Fruit fly (Drosophila melanogaster): ENCODE results near the gene CG7985.

Gene CG7985

DNA sequence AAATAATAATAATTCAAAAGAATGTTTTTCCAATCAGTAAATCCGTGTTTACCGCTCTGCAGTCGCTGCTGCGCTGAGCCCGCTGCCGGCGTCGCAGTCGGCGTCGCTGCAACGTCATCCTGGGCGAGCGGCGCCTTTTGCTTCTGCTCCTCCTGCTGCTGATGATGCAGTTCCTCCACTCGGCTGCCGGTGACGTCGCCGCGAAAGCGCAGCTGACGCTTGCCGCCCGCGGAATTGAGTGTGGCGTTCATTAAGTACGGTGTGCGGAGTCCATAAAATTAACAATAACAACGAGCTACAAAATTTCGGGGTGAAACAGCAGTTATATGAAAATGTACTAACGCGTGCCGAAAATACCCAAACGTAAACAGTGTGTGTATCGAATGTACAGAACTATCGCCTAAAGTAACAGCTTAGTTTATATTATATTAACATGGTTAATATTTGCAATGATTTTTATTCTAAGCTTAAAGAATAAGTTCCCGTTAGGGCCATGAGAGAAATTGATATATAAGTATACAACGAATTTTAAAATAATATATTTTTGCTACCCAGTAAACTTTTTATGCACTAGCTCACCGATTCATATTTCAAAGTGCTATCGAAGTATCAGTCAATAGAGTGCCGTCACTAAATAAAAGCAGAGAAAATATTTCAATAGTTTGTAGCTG is 35.5 kb upstream of the CG7985 start, which contains the start of the genes CG7218 and Cbp20 (continued):
- TF ChIP-seq fkh (GFP tag; optimal IDR thresholded peaks at IDR 0.05) (peak; percentile 97), CG6808 (GFP tag; optimal IDR thresholded peaks at IDR 0.05) (no peak), Eip78C (GFP tag) (peak; percentile 86), Lpt (GFP tag; optimal IDR thresholded peaks at IDR 0.05) (peak; percentile 51), spab (GFP tag; optimal IDR thresholded peaks at IDR 0.05) (no peak), CG9139 (GFP tag; optimal IDR thresholded peaks at IDR 0.05) (no peak), CG6792 (GFP tag; optimal IDR thresholded peaks at IDR 0.05) (peak; percentile 43), CG15336 (GFP tag; IDR thresholded peaks at IDR 0.05) (no peak; the same call in 1 of the 2 replicates), esn (GFP tag; optimal IDR thresholded peaks at IDR 0.05) (peak; percentile 77), CG6276 (GFP tag; optimal IDR thresholded peaks at IDR 0.05) (no peak), vri (GFP tag; optimal IDR thresholded peaks at IDR 0.05) (peak; percentile 47), Sox15 (GFP tag; optimal IDR thresholded peaks at IDR 0.05) (peak; percentile 50), acj6 (GFP tag; optimal IDR thresholded peaks at IDR 0.05) (peak; percentile 64), Sox102F (GFP tag; optimal IDR thresholded peaks at IDR 0.05) (peak; percentile 66), fd59A (GFP tag; optimal IDR thresholded peaks at IDR 0.05) (no peak), lz (GFP tag; optimal IDR thresholded peaks at IDR 0.05) (peak; percentile 72), CG34406 (GFP tag; optimal IDR thresholded peaks at IDR 0.05) (peak; percentile 13), Blimp-1 (GFP tag; optimal IDR thresholded peaks at IDR 0.05) (no peak), CG6163 (GFP tag; IDR thresholded peaks at IDR 0.05) (peak; percentile 69), achi (GFP tag; optimal IDR thresholded peaks at IDR 0.05) (peak; percentile 60), CG10669 (GFP tag; optimal IDR thresholded peaks at IDR 0.05) (peak; percentile 46), fd85E (GFP tag; optimal IDR thresholded peaks at IDR 0.05) (no peak), CG8319 (GFP tag; optimal IDR thresholded peaks at IDR 0.05) (peak; percentile 46), Hr39 (GFP tag; optimal IDR thresholded peaks at IDR 0.05) (peak; percentile 69), CG11902 (GFP tag; optimal IDR thresholded peaks at IDR 0.05) (peak; percentile 40), cyc (GFP tag; optimal IDR thresholded peaks at IDR 0.05) (peak; percentile 66)

DNA sequence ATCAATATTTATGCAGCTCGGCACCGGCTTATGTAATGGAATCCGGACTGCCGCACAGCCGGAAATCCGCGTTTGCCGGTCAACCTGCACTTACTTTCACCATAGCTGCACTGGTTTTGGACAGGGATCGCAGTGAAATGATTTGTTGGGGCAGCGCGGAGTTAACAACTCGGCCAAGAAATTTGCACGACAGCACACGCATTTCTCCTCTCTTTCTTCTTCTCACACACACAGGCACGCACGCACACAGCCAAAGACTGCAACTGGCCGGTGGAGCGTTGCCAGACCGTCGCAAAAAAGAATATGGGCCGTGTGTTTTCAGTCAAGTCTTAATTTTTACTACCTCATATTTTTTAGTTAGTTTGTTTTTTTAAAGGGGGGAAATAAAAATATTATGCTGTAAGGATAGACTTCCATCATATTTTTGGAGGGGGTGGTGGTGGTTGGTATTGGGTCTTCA is 33.4 kb upstream of the CG7985 start:
- TF ChIP-seq OdsH (GFP tag; optimal IDR thresholded peaks at IDR 0.05) (no peak), vri (GFP tag; optimal IDR thresholded peaks at IDR 0.05) (peak; percentile 44), CG3919 (GFP tag; optimal IDR thresholded peaks at IDR 0.05) (peak; percentile 23), CG8119 (GFP tag; IDR thresholded peaks at IDR 0.05) (no peak), Sox14 (GFP tag; optimal IDR thresholded peaks at IDR 0.05) (peak; percentile 41), dsx (GFP tag; optimal IDR thresholded peaks at IDR 0.05; ENCODE audit: poor library complexity, severe bottlenecking) (no peak), CG16779 (tag; optimal IDR thresholded peaks at IDR 0.05) (no peak), Eip78C (GFP tag) (peak; percentile 72), topi (GFP tag; optimal IDR thresholded peaks at IDR 0.05) (no peak), fd59A (GFP tag; optimal IDR thresholded peaks at IDR 0.05) (no peak), Hr39 (GFP tag; optimal IDR thresholded peaks at IDR 0.05) (no peak), CG9139 (GFP tag; optimal IDR thresholded peaks at IDR 0.05) (no peak), Sox15 (GFP tag; optimal IDR thresholded peaks at IDR 0.05) (no peak), spab (GFP tag; optimal IDR thresholded peaks at IDR 0.05) (no peak), CG15336 (GFP tag; IDR thresholded peaks at IDR 0.05) (no peak), Blimp-1 (GFP tag; optimal IDR thresholded peaks at IDR 0.05) (no peak), net (GFP tag; optimal IDR thresholded peaks at IDR 0.05) (no peak), CG11902 (GFP tag; optimal IDR thresholded peaks at IDR 0.05) (no peak), Eip75B (GFP tag; optimal IDR thresholded peaks at IDR 0.05) (peak; percentile 10), Hr4 (GFP tag; optimal IDR thresholded peaks at IDR 0.05) (no peak), pdm3 (GFP tag; optimal IDR thresholded peaks at IDR 0.05) (no peak), Gug (GFP tag; IDR thresholded peaks at IDR 0.05) (no peak), CG10669 (GFP tag; optimal IDR thresholded peaks at IDR 0.05) (no peak), cyc (GFP tag; optimal IDR thresholded peaks at IDR 0.05) (peak; percentile 20), achi (GFP tag; optimal IDR thresholded peaks at IDR 0.05) (no peak), CG1621 (tag; optimal IDR thresholded peaks at IDR 0.05) (no peak), Met (GFP tag; optimal IDR thresholded peaks at IDR 0.05) (no peak), CG6163 (GFP tag; IDR thresholded peaks at IDR 0.05) (no peak), CG6276 (GFP tag; optimal IDR thresholded peaks at IDR 0.05) (no peak), svp (GFP tag) (no peak), salr (GFP tag; optimal IDR thresholded peaks at IDR 0.05) (no peak), CG3032 (tag; optimal IDR thresholded peaks at IDR 0.05) (no peak), fd85E (GFP tag; optimal IDR thresholded peaks at IDR 0.05) (no peak), CG6792 (GFP tag; optimal IDR thresholded peaks at IDR 0.05) (no peak), CG6808 (GFP tag; optimal IDR thresholded peaks at IDR 0.05) (no peak), Ets96B (tag; optimal IDR thresholded peaks at IDR 0.05) (no peak), Smox (GFP tag; optimal IDR thresholded peaks at IDR 0.05) (no peak), Sox102F (GFP tag; optimal IDR thresholded peaks at IDR 0.05) (no peak), lz (GFP tag; optimal IDR thresholded peaks at IDR 0.05) (peak; percentile 8), acj6 (GFP tag; optimal IDR thresholded peaks at IDR 0.05) (no peak), fkh (GFP tag; optimal IDR thresholded peaks at IDR 0.05) (no peak)

Measured in whole organism, prepupa.